Fruit fly (Drosophila melanogaster) whole organism, pupa: Measurements from ENCODE around the gene CG32856.

ENCODE experiments used
- CG10348 ChIP-seq: fragments of 200-800 bp; sonication (Bioruptor generic); IDR thresholded peaks from 2 replicates; pipeline ENCODE4 v1.3.6; 2022; ENCODE audit warnings: missing biosample characterization, missing genetic modification characterization
- CG12605 ChIP-seq: fragments of 200-800 bp; sonication (Bioruptor generic); IDR thresholded peaks from 2 replicates; pipeline ENCODE4 v1.3.6; 2022; ENCODE audit warnings: missing biosample characterization, missing genetic modification characterization
- CG13204 ChIP-seq: fragments of 200-800 bp; sonication (Bioruptor generic); optimal IDR thresholded peaks from 2 replicates; lab custom pipeline; 2018; ENCODE audit warnings: missing biosample characterization, mild to moderate bottlenecking, missing genetic modification characterization, moderate library complexity
- CG14655 ChIP-seq: fragments of 200-800 bp; sonication (Bioruptor generic); optimal IDR thresholded peaks from 3 replicates; lab custom pipeline; 2017; ENCODE audit warnings: mild to moderate bottlenecking, missing biosample characterization, missing genetic modification reagents, missing genetic modification characterization
- CG15710 ChIP-seq: fragments of 200-800 bp; sonication (Bioruptor generic); optimal IDR thresholded peaks from 2 replicates; lab custom pipeline; 2018; ENCODE audit warnings: missing biosample characterization, mild to moderate bottlenecking, missing genetic modification characterization, moderate library complexity
- CG17806 ChIP-seq: fragments of 200-800 bp; sonication (Bioruptor generic); optimal IDR thresholded peaks from 2 replicates; lab custom pipeline; 2018; ENCODE audit warnings: missing biosample characterization, mild to moderate bottlenecking, missing genetic modification characterization, moderate library complexity
- CG32121 ChIP-seq: fragments of 200-800 bp; sonication (Bioruptor generic); IDR thresholded peaks from 2 replicates; pipeline ENCODE4 v1.3.6; 2022; ENCODE audit warnings: missing biosample characterization, missing genetic modification characterization
- CG34367 ChIP-seq: fragments of 200-800 bp; sonication (Bioruptor generic); optimal IDR thresholded peaks from 2 replicates; lab custom pipeline; 2018; ENCODE audit warnings: missing biosample characterization, mild to moderate bottlenecking, missing genetic modification characterization
- CG4496 ChIP-seq: fragments of 200-800 bp; sonication (Bioruptor generic); IDR thresholded peaks from 3 replicates; pipeline ENCODE4 v1.3.6; 2022; ENCODE audit warnings: missing biosample characterization, missing genetic modification characterization
- CG8159 ChIP-seq: fragments of 200-800 bp; sonication (Bioruptor generic); optimal IDR thresholded peaks from 3 replicates; lab custom pipeline; 2018; ENCODE audit warnings: missing biosample characterization, mild to moderate bottlenecking, missing genetic modification characterization, moderate library complexity
- CG8301 ChIP-seq: fragments of 200-800 bp; sonication (Bioruptor generic); optimal IDR thresholded peaks from 2 replicates; lab custom pipeline; 2018; ENCODE audit warnings: missing biosample characterization, mild to moderate bottlenecking, missing genetic modification characterization
- CG9948 ChIP-seq: fragments of 200-800 bp; sonication (Bioruptor generic); optimal IDR thresholded peaks from 2 replicates; lab custom pipeline; 2018; ENCODE audit warnings: missing biosample characterization, mild to moderate bottlenecking, missing genetic modification characterization, moderate library complexity
- D1 ChIP-seq: fragments of 200-800 bp; sonication (Bioruptor generic); optimal IDR thresholded peaks from 2 replicates; lab custom pipeline; 2018; ENCODE audit warnings: missing biosample characterization, mild to moderate bottlenecking, missing genetic modification characterization, moderate library complexity
- EcR ChIP-seq: fragments of 200-800 bp; sonication (Bioruptor generic); optimal IDR thresholded peaks from 3 replicates; lab custom pipeline; 2019; ENCODE audit warnings: missing biosample characterization, missing genetic modification characterization, mild to moderate bottlenecking, moderate library complexity, missing genetic modification reagents
- Ets98B ChIP-seq: fragments of 200-800 bp; sonication (Bioruptor generic); IDR thresholded peaks from 2 replicates; pipeline ENCODE4 v1.3.6; 2022; ENCODE audit warnings: missing biosample characterization, missing genetic modification characterization
- Pif1A ChIP-seq: fragments of 200-800 bp; sonication (Bioruptor generic); optimal IDR thresholded peaks from 3 replicates; lab custom pipeline; 2016; ENCODE audit warnings: missing biosample characterization, missing genetic modification characterization
- Pif1B ChIP-seq: fragments of 200-800 bp; sonication (Bioruptor generic); optimal IDR thresholded peaks from 3 replicates; lab custom pipeline; 2016; ENCODE audit warnings: missing biosample characterization, missing genetic modification characterization
- Snoo ChIP-seq: fragments of 200-800 bp; sonication (Bioruptor generic); optimal IDR thresholded peaks from 3 replicates; lab custom pipeline; 2017; ENCODE audit warnings: missing biosample characterization, mild to moderate bottlenecking, missing genetic modification characterization, inconsistent platforms
- fd96Ca ChIP-seq: fragments of 200-800 bp; sonication (Bioruptor generic); IDR thresholded peaks from 3 replicates; pipeline ENCODE4 v1.3.6; 2022; ENCODE audit warnings: missing biosample characterization, missing genetic modification characterization
- gl ChIP-seq: fragments of 200-800 bp; sonication (Bioruptor generic); optimal IDR thresholded peaks from 2 replicates; lab custom pipeline; 2018; ENCODE audit warnings: missing biosample characterization, mild to moderate bottlenecking, missing genetic modification characterization
- rn ChIP-seq: fragments of 200-800 bp; sonication (Bioruptor generic); IDR thresholded peaks from 2 replicates; pipeline ENCODE4 v1.3.6; 2022; ENCODE audit warnings: missing biosample characterization, missing genetic modification characterization

The CG32856 gene

DNA sequence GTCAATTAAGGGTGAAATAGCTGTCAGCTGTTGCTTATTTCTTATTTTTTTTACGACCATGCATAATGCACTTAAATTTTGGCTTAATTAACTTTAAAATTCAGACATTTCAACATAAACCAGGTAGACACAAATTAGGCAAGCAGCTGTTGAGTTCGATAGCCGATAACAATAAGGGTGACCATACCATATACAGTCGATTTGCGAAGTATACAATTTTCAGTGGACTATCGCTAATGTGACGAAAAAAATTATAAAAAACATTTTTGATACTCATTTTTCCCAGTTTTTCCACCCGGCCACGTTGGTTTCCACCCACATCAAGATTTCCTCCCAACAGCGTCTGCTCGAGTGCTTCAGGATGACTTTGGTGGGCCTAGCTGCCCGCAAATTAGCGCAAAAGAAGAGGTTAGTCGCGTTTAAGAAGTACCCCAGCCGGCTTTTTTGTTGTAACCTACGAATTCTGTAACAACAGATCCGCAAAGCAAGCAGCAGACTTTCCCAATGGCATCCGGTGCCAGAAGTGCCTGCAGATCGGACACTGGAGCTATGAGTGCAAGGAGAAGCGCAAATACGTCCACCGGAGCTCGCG is 1.4 kb downstream of the CG32856 start, which contains the start of the genes CG4287 and CG5516:
CG4287 (minus strand) TSS at position 178 of the 592 bp plus-strand sequence.
CG5516 (plus strand) TSS at position 195 of the 592 bp plus-strand sequence.
- TF ChIP-seq Pif1B (GFP tag; lab: Kevin White, UChicago) (no peak), CG13204 (no peak), CG10348 (no peak), D1 (no peak), EcR (GFP tag; lab: Kevin White, UChicago) (no peak), CG34367 (tag; lab: Kevin White, UChicago) (no peak), Pif1A (GFP tag; lab: Kevin White, UChicago) (no peak), gl (no peak), CG17806 (tag; lab: Kevin White, UChicago) (no peak), CG12605 (GFP tag; lab: Robert Waterston, UW) (no peak), CG4496 (GFP tag; lab: Robert Waterston, UW) (no peak)

DNA sequence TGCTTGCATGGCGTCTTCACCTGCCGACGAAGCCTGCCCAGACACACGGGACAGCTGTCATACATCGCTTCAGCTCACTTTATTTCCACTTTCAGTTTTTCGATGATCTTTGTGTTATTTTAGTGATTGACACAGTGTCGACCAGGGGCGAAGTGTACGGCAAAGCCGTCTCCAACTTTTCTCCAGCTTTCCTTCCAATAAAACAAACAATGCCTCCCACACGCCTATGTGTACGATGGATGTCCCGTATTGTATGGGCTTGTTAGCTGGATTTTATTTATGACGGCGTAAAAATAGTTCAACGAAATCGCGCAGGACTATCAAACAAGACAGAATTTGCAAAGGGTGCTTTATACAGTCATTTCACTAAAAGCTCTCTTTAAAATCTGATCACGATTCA is 14.3 kb downstream of the CG32856 start, which contains the start of the genes CG31088 and CG46383:
CG31088 (minus strand) TSS at position 101 of the 400 bp plus-strand sequence.
CG46383 (minus strand) TSS at position 101 of the 400 bp plus-strand sequence.
- TF ChIP-seq EcR (GFP tag; lab: Kevin White, UChicago) = no peak
- no peak for TF ChIP-seq CG10348
- no peak for TF ChIP-seq CG14655 (GFP tag; lab: Kevin White, UChicago)
- no peak for TF ChIP-seq CG12605 (GFP tag; lab: Robert Waterston, UW)

- no peak for TF ChIP-seq CG15710
- TF ChIP-seq Ets98B (GFP tag; lab: Robert Waterston, UW) = no peak
- TF ChIP-seq EcR (GFP tag; lab: Kevin White, UChicago) = no peak
- no peak for TF ChIP-seq CG8159 (tag; lab: Kevin White, UChicago)
- TF ChIP-seq Snoo (tag; lab: Kevin White, UChicago) = no peak
- TF ChIP-seq CG10348 = no peak
- no peak for TF ChIP-seq CG17806 (tag; lab: Kevin White, UChicago)
- TF ChIP-seq Pif1A (GFP tag; lab: Kevin White, UChicago) = no peak
- TF ChIP-seq rn (GFP tag; lab: Robert Waterston, UW) = no peak
- TF ChIP-seq CG14655 (GFP tag; lab: Kevin White, UChicago) = no peak
- no peak for TF ChIP-seq CG4496 (GFP tag; lab: Robert Waterston, UW)
- TF ChIP-seq CG34367 (tag; lab: Kevin White, UChicago) = no peak
- TF ChIP-seq CG8301 (tag; lab: Kevin White, UChicago) = no peak
Measured at dm6 chr3R:15947605-15948004, 17.5 kb downstream of the CG32856 start.

- TF ChIP-seq Pif1A (GFP tag; lab: Kevin White, UChicago) (no peak), CG8301 (tag; lab: Kevin White, UChicago) (no peak), CG13204 (no peak), Ets98B (GFP tag; lab: Robert Waterston, UW) (no peak), CG17806 (tag; lab: Kevin White, UChicago) (no peak), gl (no peak), CG8159 (tag; lab: Kevin White, UChicago) (no peak), EcR (GFP tag; lab: Kevin White, UChicago) (no peak), D1 (no peak), CG32121 (no peak), Pif1B (GFP tag; lab: Kevin White, UChicago) (no peak), rn (GFP tag; lab: Robert Waterston, UW) (no peak)
Measured at dm6 chr3R:15937708-15938107, 27.4 kb downstream of the CG32856 start.

DNA sequence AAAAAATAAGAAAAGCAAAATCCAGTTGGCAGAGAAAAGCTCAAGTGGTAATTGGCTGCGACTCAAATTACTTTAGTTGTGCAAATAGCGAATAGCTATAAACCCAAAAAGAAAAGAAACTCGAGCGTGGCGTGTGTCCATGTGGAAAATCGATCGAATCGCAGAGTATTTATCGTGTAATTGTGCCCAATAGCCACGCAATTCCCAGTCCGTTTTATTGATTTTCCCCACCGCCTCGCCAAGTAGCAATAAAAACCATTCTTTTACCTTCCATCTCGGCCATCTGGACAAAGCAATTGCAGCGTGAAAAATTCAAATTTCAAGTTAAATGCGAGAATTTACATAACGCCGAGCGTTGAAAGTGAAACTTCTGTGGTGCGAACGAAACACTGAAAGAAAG is 29.6 kb downstream of the CG32856 start:
- TF ChIP-seq CG17806 (tag; lab: Kevin White, UChicago) = no peak
- TF ChIP-seq CG9948 (tag; lab: Kevin White, UChicago) = no peak
- no peak for TF ChIP-seq Pif1A (GFP tag; lab: Kevin White, UChicago)
- no peak for TF ChIP-seq CG8159 (tag; lab: Kevin White, UChicago)
- TF ChIP-seq D1 = no peak
- no peak for TF ChIP-seq CG12605 (GFP tag; lab: Robert Waterston, UW)
- TF ChIP-seq CG32121 = no peak
- no peak for TF ChIP-seq Ets98B (GFP tag; lab: Robert Waterston, UW)
- no peak for TF ChIP-seq EcR (GFP tag; lab: Kevin White, UChicago)
- no peak for TF ChIP-seq CG14655 (GFP tag; lab: Kevin White, UChicago)
- no peak for TF ChIP-seq CG8301 (tag; lab: Kevin White, UChicago)
- TF ChIP-seq Pif1B (GFP tag; lab: Kevin White, UChicago) = no peak
- no peak for TF ChIP-seq Snoo (tag; lab: Kevin White, UChicago)
- no peak for TF ChIP-seq CG10348

DNA sequence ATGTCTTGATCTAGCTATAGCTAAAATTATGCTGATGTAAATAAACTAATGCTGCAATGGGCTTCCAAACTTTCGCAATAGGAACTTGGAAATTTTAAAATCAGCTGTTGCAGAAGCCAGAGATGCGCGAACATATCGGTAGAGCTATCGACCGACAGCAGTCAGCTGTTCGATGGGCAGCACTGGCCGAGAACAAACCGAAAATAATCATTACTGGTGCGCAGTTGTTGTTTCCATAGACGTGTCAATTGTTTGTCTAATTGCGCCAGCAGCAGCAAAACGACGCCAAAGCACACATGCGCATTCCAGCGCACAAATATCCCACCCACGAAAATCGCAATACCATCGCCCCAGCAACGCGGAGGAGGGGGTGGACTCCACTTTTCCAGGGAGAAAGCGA is 30.2 kb downstream of the CG32856 start, which contains the start of gene Sap47:
Sap47 (plus strand) TSS at position 149 of the 400 bp plus-strand sequence.
- TF ChIP-seq D1 (no peak), CG9948 (tag; lab: Kevin White, UChicago) (no peak), CG4496 (GFP tag; lab: Robert Waterston, UW) (0 out of 3 replicates have a peak, but pooled peaks have one; percentile 12), CG32121 (peak; percentile 18; the same call in 1 of the 2 replicates), Pif1A (GFP tag; lab: Kevin White, UChicago) (no peak), CG10348 (no peak), rn (GFP tag; lab: Robert Waterston, UW) (no peak), CG8301 (tag; lab: Kevin White, UChicago) (no peak), CG13204 (no peak), fd96Ca (no peak), Ets98B (GFP tag; lab: Robert Waterston, UW) (no peak), CG14655 (GFP tag; lab: Kevin White, UChicago) (no peak), Pif1B (GFP tag; lab: Kevin White, UChicago) (no peak), CG17806 (tag; lab: Kevin White, UChicago) (no peak), gl (no peak)
